Fruit fly (Drosophila melanogaster): ENCODE results near the gene alpha-Est10.

DNA sequence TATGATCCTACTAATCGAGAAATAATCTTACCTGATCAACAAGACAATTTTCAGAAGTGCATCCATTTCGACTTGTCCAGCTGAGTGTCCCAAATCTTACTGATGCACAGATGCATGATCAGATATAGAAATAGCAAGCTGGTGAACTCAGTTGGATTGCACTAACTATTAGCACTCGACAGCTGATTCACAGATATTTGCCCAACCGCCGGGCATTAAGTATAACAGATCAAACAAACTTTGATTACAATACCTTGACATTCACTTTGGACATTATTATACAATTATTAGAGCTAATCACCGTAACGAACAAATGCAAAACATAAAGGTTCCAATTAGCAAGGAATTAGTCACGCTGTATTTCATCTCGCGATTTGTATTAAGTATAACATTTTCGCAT, 474 bp downstream of the alpha-Est10 start, which contains the start of gene CG42656:
- TF ChIP-seq stc (GFP tag; IDR thresholded peaks at IDR 0.05) (no peak), tin (GFP tag; optimal IDR thresholded peaks at IDR 0.05) (no peak), Adf1 (GFP tag; IDR thresholded peaks at IDR 0.05) (no peak), scrt (GFP tag; optimal IDR thresholded peaks at IDR 0.05) (no peak), CG15514 (GFP tag; optimal IDR thresholded peaks at IDR 0.05) (no peak), CG3847 (GFP tag; IDR thresholded peaks at IDR 0.05) (no peak), repo (GFP tag; optimal IDR thresholded peaks at IDR 0.05) (no peak), ro (GFP tag; IDR thresholded peaks at IDR 0.05) (no peak)
